Worm (Caenorhabditis elegans) whole organism, L3 larva: ENCODE data around the gene F16F9.3.
A peak's percentile ranks its signal among the peaks of the same experiment; 100 is the strongest.

Experiments used
- R02D3.7 ChIP-seq: fragments of 150-350 bp; optimal IDR thresholded peaks from 2 replicates; lab custom pipeline; 2014; ENCODE audit warnings: missing biosample characterization, missing genetic modification characterization
- ZK546.5 ChIP-seq: sonication (generic microtip); optimal IDR thresholded peaks from 2 replicates; lab custom pipeline; 2017; ENCODE audit warnings: missing biosample characterization, missing genetic modification characterization
- aly-2 ChIP-seq: fragments of 150-350 bp; optimal IDR thresholded peaks from 2 replicates; lab custom pipeline; 2014; ENCODE audit warnings: missing biosample characterization, missing genetic modification characterization
- ama-1 ChIP-seq: fragments of 150-350 bp; optimal IDR thresholded peaks from 2 replicates; lab custom pipeline; 2018
- ceh-16 ChIP-seq: sonication (generic microtip); optimal IDR thresholded peaks from 2 replicates; lab custom pipeline; 2017; ENCODE audit warnings: missing biosample characterization, missing genetic modification characterization
- ceh-28 ChIP-seq: fragments of 150-350 bp; optimal IDR thresholded peaks from 2 replicates; lab custom pipeline; 2014; ENCODE audit warnings: missing biosample characterization, missing genetic modification reagents, missing genetic modification characterization
- ceh-82 ChIP-seq: fragments of 150-350 bp; optimal IDR thresholded peaks from 2 replicates; lab custom pipeline; 2014; ENCODE audit warnings: missing biosample characterization, missing genetic modification characterization
- ceh-9 ChIP-seq: sonication (generic microtip); optimal IDR thresholded peaks from 2 replicates; lab custom pipeline; 2018; ENCODE audit warnings: missing biosample characterization, missing genetic modification characterization
- daf-12 ChIP-seq: fragments of 150-350 bp; optimal IDR thresholded peaks from 2 replicates; lab custom pipeline; 2014; ENCODE audit warnings: missing biosample characterization, missing genetic modification reagents, missing genetic modification characterization
- egl-27 ChIP-seq: sonication (generic microtip); optimal IDR thresholded peaks from 4 replicates; lab custom pipeline; 2017; ENCODE audit warnings: missing biosample characterization, missing genetic modification reagents, missing genetic modification characterization
- egl-5 ChIP-seq: fragments of 150-350 bp; optimal IDR thresholded peaks from 2 replicates; lab custom pipeline; 2017; ENCODE audit warnings: missing biosample characterization, missing genetic modification reagents, missing genetic modification characterization, inconsistent platforms
- elt-1 ChIP-seq: fragments of 150-350 bp; optimal IDR thresholded peaks from 2 replicates; lab custom pipeline; 2014; ENCODE audit warnings: missing biosample characterization, missing genetic modification characterization
- elt-2 ChIP-seq: sonication (generic microtip); optimal IDR thresholded peaks from 2 replicates; lab custom pipeline; 2016; ENCODE audit warnings: missing genetic modification reagents, mild to moderate bottlenecking, missing genetic modification characterization, missing compliant biosample characterization
- elt-3 ChIP-seq, 3 experiments: fragments of 150-350 bp in 1 of 3; sonication (generic microtip) in 2 of 3; optimal IDR thresholded peaks; 2 replicates in 2 of 3; 4 replicates in 1 of 3; lab custom pipeline; 2014 to 2017; ENCODE audit warnings: missing biosample characterization in 3 of 3, missing genetic modification characterization in 3 of 3
- eor-1 ChIP-seq, 2 experiments: fragments of 150-350 bp; optimal IDR thresholded peaks; 2 replicates each; lab custom pipeline; 2014 to 2018; ENCODE audit warnings: missing biosample characterization in 2 of 2, missing genetic modification characterization in 2 of 2
- fkh-10 ChIP-seq: sonication (generic microtip); optimal IDR thresholded peaks from 2 replicates; lab custom pipeline; 2017; ENCODE audit warnings: missing biosample characterization, missing genetic modification reagents, missing genetic modification characterization
- fkh-2 ChIP-seq: fragments of 150-350 bp; optimal IDR thresholded peaks from 2 replicates; lab custom pipeline; 2014; ENCODE audit warnings: missing biosample characterization, missing genetic modification reagents, missing genetic modification characterization
- fos-1 ChIP-seq: fragments of 150-350 bp; optimal IDR thresholded peaks from 2 replicates; lab custom pipeline; 2014; ENCODE audit warnings: missing biosample characterization, missing genetic modification characterization
- hmg-11 ChIP-seq: sonication (generic microtip); optimal IDR thresholded peaks from 2 replicates; lab custom pipeline; 2016; ENCODE audit warnings: missing genetic modification characterization, missing compliant biosample characterization
- jun-1 ChIP-seq: fragments of 150-350 bp; optimal IDR thresholded peaks from 2 replicates; lab custom pipeline; 2014; ENCODE audit warnings: missing biosample characterization, missing genetic modification reagents, missing genetic modification characterization
- lin-15B ChIP-seq: fragments of 150-350 bp; optimal IDR thresholded peaks from 2 replicates; lab custom pipeline; 2014; ENCODE audit warnings: missing biosample characterization, missing genetic modification characterization
- lin-39 ChIP-seq: fragments of 150-350 bp; optimal IDR thresholded peaks from 2 replicates; lab custom pipeline; 2018; ENCODE audit warnings: missing biosample characterization, missing genetic modification reagents, missing genetic modification characterization
- lsy-12 ChIP-seq: sonication (generic microtip); optimal IDR thresholded peaks from 2 replicates; lab custom pipeline; 2016; ENCODE audit warnings: mild to moderate bottlenecking, missing genetic modification characterization, missing compliant biosample characterization
- mdl-1 ChIP-seq: fragments of 150-350 bp; optimal IDR thresholded peaks from 2 replicates; lab custom pipeline; 2014; ENCODE audit warnings: missing biosample characterization, missing genetic modification characterization
- mml-1 ChIP-seq: fragments of 150-350 bp; sonication (generic microtip); optimal IDR thresholded peaks from 3 replicates; lab custom pipeline; 2014; ENCODE audit warnings: missing biosample characterization, missing genetic modification characterization
- nfya-1 ChIP-seq: sonication (generic microtip); optimal IDR thresholded peaks from 2 replicates; lab custom pipeline; 2017; ENCODE audit warnings: missing genetic modification characterization, mild to moderate bottlenecking, missing compliant biosample characterization, antibody characterized with exemption, moderate library complexity; ENCODE audit not compliant: insufficient read depth
- nhr-11 ChIP-seq: fragments of 150-350 bp; optimal IDR thresholded peaks from 2 replicates; lab custom pipeline; 2014; ENCODE audit warnings: missing biosample characterization, missing genetic modification characterization
- nhr-12 ChIP-seq: fragments of 150-350 bp; optimal IDR thresholded peaks from 2 replicates; lab custom pipeline; 2014; ENCODE audit warnings: missing biosample characterization, missing genetic modification characterization
- nhr-23 ChIP-seq: fragments of 150-350 bp; optimal IDR thresholded peaks from 2 replicates; lab custom pipeline; 2014; ENCODE audit warnings: missing biosample characterization, missing genetic modification reagents, missing genetic modification characterization
- nhr-237 ChIP-seq: fragments of 150-350 bp; optimal IDR thresholded peaks from 2 replicates; lab custom pipeline; 2014; ENCODE audit warnings: missing biosample characterization, missing genetic modification characterization
- nhr-25 ChIP-seq: sonication (generic microtip); optimal IDR thresholded peaks from 2 replicates; lab custom pipeline; 2017; ENCODE audit warnings: missing biosample characterization, missing genetic modification characterization
- nhr-28 ChIP-seq: fragments of 150-350 bp; optimal IDR thresholded peaks from 2 replicates; lab custom pipeline; 2014; ENCODE audit warnings: missing biosample characterization, missing genetic modification characterization
- nhr-43 ChIP-seq: sonication (generic microtip); optimal IDR thresholded peaks from 2 replicates; lab custom pipeline; 2016; ENCODE audit warnings: mild to moderate bottlenecking, missing genetic modification characterization, missing compliant biosample characterization; ENCODE audit not compliant: poor library complexity, severe bottlenecking
- nhr-67 ChIP-seq: fragments of 150-350 bp; optimal IDR thresholded peaks from 2 replicates; lab custom pipeline; 2014; ENCODE audit warnings: missing biosample characterization, missing genetic modification characterization
- nhr-76 ChIP-seq: fragments of 150-350 bp; sonication (generic microtip); optimal IDR thresholded peaks from 5 replicates; lab custom pipeline; 2014; ENCODE audit warnings: missing biosample characterization, missing genetic modification characterization
- nhr-77 ChIP-seq: fragments of 150-350 bp; optimal IDR thresholded peaks from 2 replicates; lab custom pipeline; 2014; ENCODE audit warnings: missing biosample characterization, missing genetic modification characterization
- pha-4 ChIP-seq: fragments of 150-350 bp; optimal IDR thresholded peaks from 2 replicates; lab custom pipeline; 2014; ENCODE audit warnings: missing biosample characterization, missing genetic modification reagents, missing genetic modification characterization
- pqm-1 ChIP-seq: fragments of 150-350 bp; optimal IDR thresholded peaks from 2 replicates; lab custom pipeline; 2017; ENCODE audit warnings: missing biosample characterization, missing genetic modification characterization, inconsistent platforms
- sea-2 ChIP-seq: fragments of 150-350 bp; sonication (generic microtip); optimal IDR thresholded peaks from 4 replicates; lab custom pipeline; 2014; ENCODE audit warnings: missing biosample characterization, missing genetic modification reagents, missing genetic modification characterization
- skn-1 ChIP-seq: fragments of 150-350 bp; optimal IDR thresholded peaks from 2 replicates; lab custom pipeline; 2014; ENCODE audit warnings: missing biosample characterization, missing genetic modification characterization
- snpc-4 ChIP-seq: fragments of 150-350 bp; optimal IDR thresholded peaks from 2 replicates; lab custom pipeline; 2014; ENCODE audit warnings: missing biosample characterization, missing genetic modification characterization
- tbx-2 ChIP-seq: sonication (generic microtip); optimal IDR thresholded peaks from 2 replicates; lab custom pipeline; 2016; ENCODE audit warnings: mild to moderate bottlenecking, missing genetic modification characterization, missing compliant biosample characterization
- unc-39 ChIP-seq: sonication (generic microtip); optimal IDR thresholded peaks from 4 replicates; lab custom pipeline; 2017; ENCODE audit warnings: missing biosample characterization, missing genetic modification characterization
- unc-62 ChIP-seq: fragments of 150-350 bp; sonication (generic microtip); optimal IDR thresholded peaks from 4 replicates; lab custom pipeline; 2014; ENCODE audit warnings: missing biosample characterization, missing genetic modification reagents, missing genetic modification characterization
- zag-1 ChIP-seq: fragments of 150-350 bp; optimal IDR thresholded peaks from 2 replicates; lab custom pipeline; 2014; ENCODE audit warnings: missing biosample characterization, missing genetic modification characterization
- ztf-11 ChIP-seq: fragments of 150-350 bp; optimal IDR thresholded peaks from 2 replicates; lab custom pipeline; 2014; ENCODE audit warnings: missing biosample characterization, missing genetic modification characterization
- ztf-4 ChIP-seq: fragments of 150-350 bp; optimal IDR thresholded peaks from 2 replicates; lab custom pipeline; 2014; ENCODE audit warnings: missing biosample characterization, missing genetic modification characterization

The F16F9.3 gene

DNA sequence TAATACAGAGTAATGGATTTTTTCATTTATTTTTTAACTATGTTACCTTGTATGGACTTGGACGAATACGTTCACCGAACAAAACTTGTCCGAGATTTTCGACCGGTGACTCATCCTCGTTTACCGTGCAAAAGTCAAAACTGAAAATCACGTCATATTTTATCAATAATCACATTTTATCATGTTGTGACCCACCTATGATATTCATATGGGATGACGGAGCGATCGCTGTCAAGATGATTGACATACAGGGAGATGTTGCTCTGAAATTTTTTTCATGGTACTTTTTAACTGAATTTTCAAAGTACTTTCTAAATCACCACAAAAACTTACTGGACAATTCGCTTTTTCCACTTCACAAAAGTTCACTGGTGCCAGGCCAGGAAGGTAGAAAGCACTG lies 35.8 kb upstream of the F16F9.3 start:
- TF ChIP-seq mml-1 (tag; lab: Kevin White, UChicago) (no peak), nhr-11 (no peak), ztf-11 (tag; lab: Kevin White, UChicago) (no peak), lsy-12 (tag; lab: Kevin White, UChicago) (no peak), nhr-43 (tag; lab: Kevin White, UChicago) (no peak), ceh-16 (no peak), nhr-77 (tag; lab: Kevin White, UChicago) (no peak), R02D3.7 (tag; lab: Kevin White, UChicago) (no peak), nhr-237 (tag; lab: Kevin White, UChicago) (no peak), pha-4 (tag; lab: Kevin White, UChicago) (no peak), jun-1 (tag; lab: Kevin White, UChicago) (no peak), daf-12 (no peak)

- TF ChIP-seq elt-3 (tag; optimal IDR thresholded peaks at IDR 0.05; lab: Kevin White, UChicago): no peak
- TF ChIP-seq pha-4 (tag; lab: Kevin White, UChicago): peak; percentile 77
- no peak for TF ChIP-seq ama-1
- TF ChIP-seq snpc-4 (tag; lab: Kevin White, UChicago): peak; percentile 62
- no peak for TF ChIP-seq fkh-2 (tag; lab: Kevin White, UChicago)
- no peak for TF ChIP-seq elt-1 (tag; lab: Kevin White, UChicago)
- no peak for TF ChIP-seq nhr-12 (tag; lab: Kevin White, UChicago)
- TF ChIP-seq fkh-10: no peak
- no peak for TF ChIP-seq daf-12
- peak; percentile 45 for TF ChIP-seq elt-2
- peak; percentile 53 for TF ChIP-seq lin-15B
- TF ChIP-seq nhr-76 (tag; lab: Kevin White, UChicago): no peak
- TF ChIP-seq ztf-4 (tag; lab: Kevin White, UChicago): no peak
- TF ChIP-seq mdl-1 (tag; lab: Kevin White, UChicago): no peak
- TF ChIP-seq lsy-12 (tag; lab: Kevin White, UChicago): no peak
- TF ChIP-seq eor-1 (tag; optimal IDR thresholded peaks at IDR 0.05; lab: Kevin White, UChicago): no peak
- TF ChIP-seq jun-1 (tag; lab: Kevin White, UChicago): no peak
- no peak for TF ChIP-seq unc-62 (GFP tag; lab: Kevin White, UChicago)
- TF ChIP-seq mml-1 (tag; lab: Kevin White, UChicago): no peak
- no peak for TF ChIP-seq zag-1
- TF ChIP-seq nhr-237 (tag; lab: Kevin White, UChicago): no peak
- TF ChIP-seq hmg-11 (tag; lab: Kevin White, UChicago): peak; percentile 41
- no peak for TF ChIP-seq nhr-67
- TF ChIP-seq tbx-2: no peak
- no peak for TF ChIP-seq egl-27 (tag; lab: Kevin White, UChicago)
- no peak for TF ChIP-seq fos-1
- TF ChIP-seq sea-2 (GFP tag; lab: Kevin White, UChicago): no peak
- TF ChIP-seq R02D3.7 (tag; lab: Kevin White, UChicago): peak; percentile 93
- TF ChIP-seq nhr-25 (tag; lab: Kevin White, UChicago): peak; percentile 28
- no peak for TF ChIP-seq ceh-9 (tag; lab: Kevin White, UChicago)
- TF ChIP-seq nhr-28: no peak
- no peak for TF ChIP-seq pqm-1
- TF ChIP-seq nhr-11: no peak
- no peak for TF ChIP-seq skn-1 (tag; lab: Kevin White, UChicago)
- no peak for TF ChIP-seq nhr-43 (tag; lab: Kevin White, UChicago)
- no peak for TF ChIP-seq egl-5 (tag; lab: Kevin White, UChicago)
- TF ChIP-seq nfya-1 (tag; lab: Kevin White, UChicago): peak; percentile 70
- peak; percentile 69 for TF ChIP-seq lin-39 (tag; lab: Kevin White, UChicago)
- no peak for TF ChIP-seq ceh-82 (tag; lab: Kevin White, UChicago)
- no peak for TF ChIP-seq ceh-16
- TF ChIP-seq ceh-28 (tag; lab: Kevin White, UChicago): peak; percentile 9
- TF ChIP-seq ztf-11 (tag; lab: Kevin White, UChicago): no peak
- peak; percentile 78 for TF ChIP-seq nhr-23 (tag; lab: Kevin White, UChicago)
- TF ChIP-seq unc-39 (tag; lab: Kevin White, UChicago): no peak
- no peak for TF ChIP-seq nhr-77 (tag; lab: Kevin White, UChicago)
- no peak for TF ChIP-seq ZK546.5 (tag; lab: Kevin White, UChicago)
- no peak for TF ChIP-seq aly-2 (tag; lab: Kevin White, UChicago)
Observed at ce11 chrX:8422020-8422419, 35.4 kb upstream of the F16F9.3 start, which contains the start of gene tag-123. Gene tag-123, minus strand, starts transcription at chrX:8422055.
